Worm (Caenorhabditis elegans) whole organism, early embryonic: ENCODE measurements around the gene srbc-70.

ENCODE experiments used
- B0310.2 ChIP-seq: sonication (generic microtip); optimal IDR thresholded peaks from 2 replicates; lab custom pipeline; 2016; ENCODE audit warnings: mild to moderate bottlenecking, missing genetic modification characterization, missing compliant biosample characterization
- F13C5.2 ChIP-seq: sonication (generic microtip); optimal IDR thresholded peaks from 2 replicates; lab custom pipeline; 2017; ENCODE audit warnings: mild to moderate bottlenecking, missing genetic modification characterization, inconsistent platforms, missing compliant biosample characterization
- aly-1 ChIP-seq: sonication (generic microtip); optimal IDR thresholded peaks from 2 replicates; lab custom pipeline; 2016; ENCODE audit warnings: missing genetic modification characterization, missing compliant biosample characterization
- ama-1 ChIP-seq: fragments of 150-350 bp; optimal IDR thresholded peaks from 2 replicates; lab custom pipeline; 2014
- ceh-13 ChIP-seq: fragments of 200-800 bp; sonication (Bioruptor generic); optimal IDR thresholded peaks from 2 replicates; lab custom pipeline; 2018; ENCODE audit warnings: mild to moderate bottlenecking, missing genetic modification characterization, missing compliant biosample characterization
- ceh-36 ChIP-seq: sonication (generic microtip); optimal IDR thresholded peaks from 2 replicates; lab custom pipeline; 2016; ENCODE audit warnings: missing genetic modification characterization, inconsistent platforms, missing compliant biosample characterization
- ets-7 ChIP-seq: sonication (generic microtip); optimal IDR thresholded peaks from 2 replicates; lab custom pipeline; 2016; ENCODE audit warnings: missing genotype, missing genetic modification characterization, missing compliant biosample characterization
- flt-1 ChIP-seq: fragments of 200-800 bp; sonication (Bioruptor generic); IDR thresholded peaks from 2 replicates; pipeline ENCODE4 v1.3.6; 2022; ENCODE audit warnings: missing genetic modification characterization, missing compliant biosample characterization
- hmbx-1 ChIP-seq: sonication (generic microtip); optimal IDR thresholded peaks from 2 replicates; lab custom pipeline; 2016; ENCODE audit warnings: mild to moderate bottlenecking, missing genetic modification characterization, missing compliant biosample characterization
- hmg-4 ChIP-seq: fragments of 200-800 bp; sonication (Bioruptor generic); optimal IDR thresholded peaks from 2 replicates; lab custom pipeline; 2018; ENCODE audit warnings: mild to moderate bottlenecking, missing genetic modification characterization, missing compliant biosample characterization
- hnd-1 ChIP-seq: sonication (generic microtip); optimal IDR thresholded peaks from 2 replicates; lab custom pipeline; 2016; ENCODE audit warnings: missing genetic modification characterization, missing compliant biosample characterization
- pes-1 ChIP-seq: fragments of 200-800 bp; sonication (Bioruptor generic); IDR thresholded peaks from 2 replicates; pipeline ENCODE4 v1.3.6; 2022; ENCODE audit warnings: missing genetic modification reagents, missing genetic modification characterization, missing compliant biosample characterization
- scrt-1 ChIP-seq: fragments of 200-800 bp; sonication (Bioruptor generic); IDR thresholded peaks from 2 replicates; pipeline ENCODE4 v1.3.6; 2022; ENCODE audit warnings: missing genetic modification characterization, missing compliant biosample characterization
- sea-1 ChIP-seq: fragments of 200-800 bp; sonication (Bioruptor generic); conservative IDR thresholded peaks from 2 replicates; pipeline ENCODE4 v1.3.6; 2022; ENCODE audit warnings: missing genetic modification characterization, missing compliant biosample characterization
- tbx-11 ChIP-seq: fragments of 200-800 bp; sonication (Bioruptor generic); IDR thresholded peaks from 2 replicates; pipeline ENCODE4 v1.3.6; 2022; ENCODE audit warnings: missing genetic modification characterization, missing compliant biosample characterization
- tbx-37 ChIP-seq: fragments of 200-800 bp; sonication (Bioruptor generic); conservative IDR thresholded peaks from 2 replicates; pipeline ENCODE4 v1.3.6; 2022; ENCODE audit warnings: missing genetic modification reagents, missing genetic modification characterization, missing compliant biosample characterization
- tra-4 ChIP-seq: sonication (generic microtip); optimal IDR thresholded peaks from 2 replicates; lab custom pipeline; 2017; ENCODE audit warnings: missing genetic modification characterization, missing compliant biosample characterization

Gene srbc-70

ce11 chrIV:4227917-4228316, at the start of gene srbc-70:
TSS of gene srbc-70 (minus strand) at chrIV:4228017.
- TF ChIP-seq flt-1 (GFP tag; lab: Robert Waterston, UW), result no peak
- no peak for TF ChIP-seq scrt-1
- no peak for TF ChIP-seq hmbx-1 (tag; lab: Kevin White, UChicago)
- no peak for TF ChIP-seq ceh-36 (tag; lab: Kevin White, UChicago)
- TF ChIP-seq aly-1 (tag; lab: Kevin White, UChicago), result no peak
- no peak for TF ChIP-seq sea-1
- TF ChIP-seq ceh-13 (GFP tag; lab: Kevin White, UChicago), result no peak

- TF ChIP-seq flt-1 (GFP tag; lab: Robert Waterston, UW) (no peak), tbx-11 (GFP tag; lab: Robert Waterston, UW) (no peak), ceh-13 (GFP tag; lab: Kevin White, UChicago) (no peak), hmg-4 (GFP tag; lab: Kevin White, UChicago) (no peak), ets-7 (tag; lab: Kevin White, UChicago) (no peak), hnd-1 (no peak), hmbx-1 (tag; lab: Kevin White, UChicago) (no peak), tbx-37 (GFP tag; lab: Robert Waterston, UW) (no peak), aly-1 (tag; lab: Kevin White, UChicago) (no peak), ama-1 (lab: Kevin White, UChicago) (no peak), tra-4 (no peak), sea-1 (no peak), scrt-1 (no peak), B0310.2 (tag; lab: Kevin White, UChicago) (no peak), pes-1 (GFP tag; lab: Robert Waterston, UW) (no peak), F13C5.2 (tag; lab: Kevin White, UChicago) (no peak), ceh-36 (tag; lab: Kevin White, UChicago) (no peak)
Measured at ce11 chrIV:4272167-4272566, 44.4 kb upstream of the srbc-70 start, which contains the start of gene F36A4.1. TSS of gene F36A4.1 (plus strand) at chrIV:4272467.

- TF ChIP-seq hmbx-1 (tag; lab: Kevin White, UChicago), result no peak
- TF ChIP-seq ama-1 (lab: Kevin White, UChicago), result no peak
Measured at ce11 chrIV:4270925-4271324, 43.1 kb upstream of the srbc-70 start, which contains the start of gene F36A4.2. TSS of gene F36A4.2 (plus strand) at chrIV:4271225.

ce11 chrIV:4269308-4269707, 41.5 kb upstream of the srbc-70 start, which contains the start of gene F36A4.3:
TSS of gene F36A4.3 (plus strand) at chrIV:4269608.
- TF ChIP-seq ceh-13 (GFP tag; lab: Kevin White, UChicago) (no peak), tra-4 (no peak), pes-1 (GFP tag; lab: Robert Waterston, UW) (no peak), sea-1 (no peak)

ce11 chrIV:4267320-4267719, 39.5 kb upstream of the srbc-70 start, which contains the start of gene F36A4.4:
TSS of gene F36A4.4 (plus strand) at chrIV:4267620.
- TF ChIP-seq hnd-1 (no peak), ets-7 (tag; lab: Kevin White, UChicago) (no peak), ceh-36 (tag; lab: Kevin White, UChicago) (no peak), tbx-37 (GFP tag; lab: Robert Waterston, UW) (no peak), ama-1 (lab: Kevin White, UChicago) (no peak), hmbx-1 (tag; lab: Kevin White, UChicago) (no peak), tbx-11 (GFP tag; lab: Robert Waterston, UW) (no peak), scrt-1 (no peak), hmg-4 (GFP tag; lab: Kevin White, UChicago) (no peak), sea-1 (no peak), aly-1 (tag; lab: Kevin White, UChicago) (no peak), tra-4 (no peak)

- TF ChIP-seq ceh-13 (GFP tag; lab: Kevin White, UChicago) (no peak), tra-4 (no peak), pes-1 (GFP tag; lab: Robert Waterston, UW) (no peak), tbx-11 (GFP tag; lab: Robert Waterston, UW) (no peak), tbx-37 (GFP tag; lab: Robert Waterston, UW) (no peak), ceh-36 (tag; lab: Kevin White, UChicago) (no peak), sea-1 (no peak), ets-7 (tag; lab: Kevin White, UChicago) (no peak), scrt-1 (no peak), flt-1 (GFP tag; lab: Robert Waterston, UW) (no peak), hmg-4 (GFP tag; lab: Kevin White, UChicago) (no peak), hnd-1 (no peak), B0310.2 (tag; lab: Kevin White, UChicago) (no peak), aly-1 (tag; lab: Kevin White, UChicago) (no peak)
Measured at ce11 chrIV:4265951-4266350, 38.1 kb upstream of the srbc-70 start.

ce11 chrIV:4265224-4265623, 37.4 kb upstream of the srbc-70 start, which contains the start of gene F36A4.5:
TSS of gene F36A4.5 (plus strand) at chrIV:4265524.
- TF ChIP-seq hnd-1, result no peak
- no peak for TF ChIP-seq tra-4
- no peak for TF ChIP-seq scrt-1
- TF ChIP-seq ceh-13 (GFP tag; lab: Kevin White, UChicago), result no peak
- no peak for TF ChIP-seq pes-1 (GFP tag; lab: Robert Waterston, UW)
- no peak for TF ChIP-seq hmbx-1 (tag; lab: Kevin White, UChicago)
- no peak for TF ChIP-seq tbx-37 (GFP tag; lab: Robert Waterston, UW)

- TF ChIP-seq hnd-1, result no peak
- no peak for TF ChIP-seq B0310.2 (tag; lab: Kevin White, UChicago)
- no peak for TF ChIP-seq hmg-4 (GFP tag; lab: Kevin White, UChicago)
- TF ChIP-seq sea-1, result no peak
- no peak for TF ChIP-seq ets-7 (tag; lab: Kevin White, UChicago)
- TF ChIP-seq ceh-36 (tag; lab: Kevin White, UChicago), result no peak
- TF ChIP-seq tra-4, result no peak
- TF ChIP-seq tbx-37 (GFP tag; lab: Robert Waterston, UW), result no peak
- no peak for TF ChIP-seq ama-1 (lab: Kevin White, UChicago)
- TF ChIP-seq aly-1 (tag; lab: Kevin White, UChicago), result no peak
- no peak for TF ChIP-seq F13C5.2 (tag; lab: Kevin White, UChicago)
- TF ChIP-seq tbx-11 (GFP tag; lab: Robert Waterston, UW), result no peak
- TF ChIP-seq scrt-1, result no peak
- no peak for TF ChIP-seq hmbx-1 (tag; lab: Kevin White, UChicago)
- no peak for TF ChIP-seq flt-1 (GFP tag; lab: Robert Waterston, UW)
- TF ChIP-seq pes-1 (GFP tag; lab: Robert Waterston, UW), result no peak
Measured at ce11 chrIV:4264649-4265048, 36.8 kb upstream of the srbc-70 start.
